Fruit fly (Drosophila melanogaster) whole organism, pupa: ENCODE measurements around the gene Sec71.

Experiments
- CG10348 ChIP-seq: fragments of 200-800 bp; sonication (Bioruptor generic); IDR thresholded peaks from 2 replicates; pipeline ENCODE4 v1.3.6; 2022; ENCODE audit warnings: missing biosample characterization, missing genetic modification characterization
- CG12605 ChIP-seq: fragments of 200-800 bp; sonication (Bioruptor generic); IDR thresholded peaks from 2 replicates; pipeline ENCODE4 v1.3.6; 2022; ENCODE audit warnings: missing biosample characterization, missing genetic modification characterization
- CG13204 ChIP-seq: fragments of 200-800 bp; sonication (Bioruptor generic); optimal IDR thresholded peaks from 2 replicates; lab custom pipeline; 2018; ENCODE audit warnings: missing biosample characterization, mild to moderate bottlenecking, missing genetic modification characterization, moderate library complexity
- CG14655 ChIP-seq: fragments of 200-800 bp; sonication (Bioruptor generic); optimal IDR thresholded peaks from 3 replicates; lab custom pipeline; 2017; ENCODE audit warnings: mild to moderate bottlenecking, missing biosample characterization, missing genetic modification reagents, missing genetic modification characterization
- CG15710 ChIP-seq: fragments of 200-800 bp; sonication (Bioruptor generic); optimal IDR thresholded peaks from 2 replicates; lab custom pipeline; 2018; ENCODE audit warnings: missing biosample characterization, mild to moderate bottlenecking, missing genetic modification characterization, moderate library complexity
- CG17806 ChIP-seq: fragments of 200-800 bp; sonication (Bioruptor generic); optimal IDR thresholded peaks from 2 replicates; lab custom pipeline; 2018; ENCODE audit warnings: missing biosample characterization, mild to moderate bottlenecking, missing genetic modification characterization, moderate library complexity
- CG32121 ChIP-seq: fragments of 200-800 bp; sonication (Bioruptor generic); IDR thresholded peaks from 2 replicates; pipeline ENCODE4 v1.3.6; 2022; ENCODE audit warnings: missing biosample characterization, missing genetic modification characterization
- CG34367 ChIP-seq: fragments of 200-800 bp; sonication (Bioruptor generic); optimal IDR thresholded peaks from 2 replicates; lab custom pipeline; 2018; ENCODE audit warnings: missing biosample characterization, mild to moderate bottlenecking, missing genetic modification characterization
- CG4496 ChIP-seq: fragments of 200-800 bp; sonication (Bioruptor generic); IDR thresholded peaks from 3 replicates; pipeline ENCODE4 v1.3.6; 2022; ENCODE audit warnings: missing biosample characterization, missing genetic modification characterization
- CG8159 ChIP-seq: fragments of 200-800 bp; sonication (Bioruptor generic); optimal IDR thresholded peaks from 3 replicates; lab custom pipeline; 2018; ENCODE audit warnings: missing biosample characterization, mild to moderate bottlenecking, missing genetic modification characterization, moderate library complexity
- CG8301 ChIP-seq: fragments of 200-800 bp; sonication (Bioruptor generic); optimal IDR thresholded peaks from 2 replicates; lab custom pipeline; 2018; ENCODE audit warnings: missing biosample characterization, mild to moderate bottlenecking, missing genetic modification characterization
- CG9948 ChIP-seq: fragments of 200-800 bp; sonication (Bioruptor generic); optimal IDR thresholded peaks from 2 replicates; lab custom pipeline; 2018; ENCODE audit warnings: missing biosample characterization, mild to moderate bottlenecking, missing genetic modification characterization, moderate library complexity
- D1 ChIP-seq: fragments of 200-800 bp; sonication (Bioruptor generic); optimal IDR thresholded peaks from 2 replicates; lab custom pipeline; 2018; ENCODE audit warnings: missing biosample characterization, mild to moderate bottlenecking, missing genetic modification characterization, moderate library complexity
- EcR ChIP-seq: fragments of 200-800 bp; sonication (Bioruptor generic); optimal IDR thresholded peaks from 3 replicates; lab custom pipeline; 2019; ENCODE audit warnings: missing biosample characterization, missing genetic modification characterization, mild to moderate bottlenecking, moderate library complexity, missing genetic modification reagents
- Ets98B ChIP-seq: fragments of 200-800 bp; sonication (Bioruptor generic); IDR thresholded peaks from 2 replicates; pipeline ENCODE4 v1.3.6; 2022; ENCODE audit warnings: missing biosample characterization, missing genetic modification characterization
- Pif1A ChIP-seq: fragments of 200-800 bp; sonication (Bioruptor generic); optimal IDR thresholded peaks from 3 replicates; lab custom pipeline; 2016; ENCODE audit warnings: missing biosample characterization, missing genetic modification characterization
- Pif1B ChIP-seq: fragments of 200-800 bp; sonication (Bioruptor generic); optimal IDR thresholded peaks from 3 replicates; lab custom pipeline; 2016; ENCODE audit warnings: missing biosample characterization, missing genetic modification characterization
- Snoo ChIP-seq: fragments of 200-800 bp; sonication (Bioruptor generic); optimal IDR thresholded peaks from 3 replicates; lab custom pipeline; 2017; ENCODE audit warnings: missing biosample characterization, mild to moderate bottlenecking, missing genetic modification characterization, inconsistent platforms
- fd96Ca ChIP-seq: fragments of 200-800 bp; sonication (Bioruptor generic); IDR thresholded peaks from 3 replicates; pipeline ENCODE4 v1.3.6; 2022; ENCODE audit warnings: missing biosample characterization, missing genetic modification characterization
- gl ChIP-seq: fragments of 200-800 bp; sonication (Bioruptor generic); optimal IDR thresholded peaks from 2 replicates; lab custom pipeline; 2018; ENCODE audit warnings: missing biosample characterization, mild to moderate bottlenecking, missing genetic modification characterization
- rn ChIP-seq: fragments of 200-800 bp; sonication (Bioruptor generic); IDR thresholded peaks from 2 replicates; pipeline ENCODE4 v1.3.6; 2022; ENCODE audit warnings: missing biosample characterization, missing genetic modification characterization

The Sec71 gene

DNA sequence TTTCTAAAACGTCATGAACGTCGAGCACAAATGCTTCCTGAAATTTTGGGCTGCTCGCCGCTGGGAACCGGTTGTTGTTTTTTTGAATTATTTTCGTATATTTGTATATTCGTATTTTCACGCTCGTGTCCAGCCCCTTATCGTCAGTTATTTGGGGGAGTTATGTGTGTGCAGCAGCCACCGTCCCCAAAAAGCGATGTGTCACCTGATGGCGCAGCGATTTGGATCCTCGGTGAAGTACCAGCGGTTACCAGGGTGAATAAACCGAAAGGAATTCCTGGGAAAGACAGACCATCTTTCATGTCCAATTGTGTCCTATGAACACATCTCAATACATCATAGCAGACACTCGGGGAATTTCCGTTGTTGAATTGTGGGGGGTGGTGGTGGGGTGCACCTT is 26.9 kb downstream of the Sec71 start:
- TF ChIP-seq D1 (tag; lab: Kevin White, UChicago) (no peak), CG34367 (tag; lab: Kevin White, UChicago) (no peak), CG8159 (tag; lab: Kevin White, UChicago) (no peak), CG15710 (no peak), CG17806 (tag; lab: Kevin White, UChicago) (no peak), Pif1A (GFP tag; lab: Kevin White, UChicago) (no peak), CG9948 (tag; lab: Kevin White, UChicago) (no peak), CG32121 (GFP tag; lab: Robert Waterston, UW) (no peak), Pif1B (GFP tag; lab: Kevin White, UChicago) (no peak), CG14655 (no peak), fd96Ca (GFP tag; lab: Robert Waterston, UW) (no peak), CG8301 (tag; lab: Kevin White, UChicago) (no peak), Snoo (tag; lab: Kevin White, UChicago) (no peak), rn (GFP tag; lab: Robert Waterston, UW) (no peak), gl (no peak), CG13204 (GFP tag; lab: Kevin White, UChicago) (no peak), CG4496 (no peak)

DNA sequence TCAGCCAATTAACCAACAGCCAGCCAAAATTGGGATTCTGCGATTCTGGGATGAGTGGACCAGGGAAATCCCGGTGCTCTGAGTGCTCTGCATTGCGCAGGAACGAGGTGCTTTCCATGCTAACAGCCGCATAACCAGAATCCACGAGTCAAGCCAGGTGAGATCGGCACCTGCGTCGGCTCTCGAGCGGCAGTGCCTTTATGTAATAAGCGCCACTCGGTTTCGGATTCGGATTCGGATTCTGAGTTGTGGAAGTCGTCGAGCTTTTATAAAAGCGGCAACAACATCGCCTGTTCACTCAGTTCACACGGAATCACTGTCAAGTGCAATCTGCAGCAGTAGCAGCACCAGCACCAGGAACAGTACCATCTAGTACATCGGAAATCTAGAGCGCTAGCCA is 27.6 kb downstream of the Sec71 start, which contains the start of gene b:
b (plus strand) TSS at position 301 of the 400 bp plus-strand sequence.
- no peak for TF ChIP-seq CG9948 (tag; lab: Kevin White, UChicago)
- TF ChIP-seq CG17806 (tag; lab: Kevin White, UChicago), result no peak

DNA sequence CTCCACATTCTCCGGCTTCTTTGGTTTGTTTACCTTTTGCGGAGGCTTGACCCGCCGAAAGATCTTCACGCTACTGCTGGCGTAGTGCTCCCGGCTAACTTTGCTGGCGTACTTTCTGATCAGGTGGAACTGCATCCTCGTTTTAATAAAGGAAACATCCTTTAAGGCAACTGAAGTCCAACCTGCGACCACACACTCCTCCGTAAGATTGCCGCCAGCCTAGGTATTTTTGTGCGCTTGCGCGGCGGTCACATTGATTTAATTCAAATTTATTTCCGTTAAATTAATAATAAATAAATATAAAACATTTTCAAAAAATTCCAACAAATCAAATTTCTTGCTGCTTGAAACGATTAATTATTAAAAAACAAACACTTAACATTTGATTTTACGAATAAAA is 34.2 kb downstream of the Sec71 start, which contains the start of gene PolG1:
PolG1 (minus strand) TSS at position 216 of the 400 bp plus-strand sequence.
- TF ChIP-seq CG8159 (tag; lab: Kevin White, UChicago), result no peak
- TF ChIP-seq CG15710, result no peak
- TF ChIP-seq rn (GFP tag; lab: Robert Waterston, UW), result no peak
- no peak for TF ChIP-seq CG10348 (GFP tag; lab: Robert Waterston, UW)
- TF ChIP-seq Pif1A (GFP tag; lab: Kevin White, UChicago), result no peak

DNA sequence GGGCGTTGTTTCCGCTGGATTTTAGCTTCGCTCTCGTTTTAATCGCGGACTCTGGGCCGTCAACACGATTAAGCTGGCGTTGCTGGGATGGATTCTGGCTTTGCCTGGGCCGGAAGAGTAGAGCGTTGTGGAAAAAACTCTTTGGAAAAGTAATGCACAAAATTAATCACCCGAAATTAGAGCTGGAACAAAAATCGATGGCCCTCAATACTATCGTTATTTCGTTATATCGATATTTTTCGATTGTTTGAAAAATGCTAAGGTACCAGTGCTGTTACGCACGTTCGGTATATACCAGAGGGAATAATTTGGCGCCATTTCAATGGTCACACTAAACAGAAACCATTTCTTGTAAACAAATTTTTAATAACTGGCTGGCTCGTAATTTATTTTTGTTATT is 36.2 kb downstream of the Sec71 start, which contains the start of the genes Arpc1 and Orc5:
Arpc1 (minus strand) TSS at position 202 of the 400 bp plus-strand sequence.
Orc5 (plus strand) TSS at position 298 of the 400 bp plus-strand sequence.
- no peak for TF ChIP-seq Ets98B (GFP tag; lab: Robert Waterston, UW)
- no peak for TF ChIP-seq CG34367 (tag; lab: Kevin White, UChicago)
- no peak for TF ChIP-seq CG8159 (tag; lab: Kevin White, UChicago)
- TF ChIP-seq CG8301 (tag; lab: Kevin White, UChicago), result no peak
- no peak for TF ChIP-seq CG32121 (GFP tag; lab: Robert Waterston, UW)
- TF ChIP-seq D1 (tag; lab: Kevin White, UChicago), result no peak
- no peak for TF ChIP-seq Pif1B (GFP tag; lab: Kevin White, UChicago)

DNA sequence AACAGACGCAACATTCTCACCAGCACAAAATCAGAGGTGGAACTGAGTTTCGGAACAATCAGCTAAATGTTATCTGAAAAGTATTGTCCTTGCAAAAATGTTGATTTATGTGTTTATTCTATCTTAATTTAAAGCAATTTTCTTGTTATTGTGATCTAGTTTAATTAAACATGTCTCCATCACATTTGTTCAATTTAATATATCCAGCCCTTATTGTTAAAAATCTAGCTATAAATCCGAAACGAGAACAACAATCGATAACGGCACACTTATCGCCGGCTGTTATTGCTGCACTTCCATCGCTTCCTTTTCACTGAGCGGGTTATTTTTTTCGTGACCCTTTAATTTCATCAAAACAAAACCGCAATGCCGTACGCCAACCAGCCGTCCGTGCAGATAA is 39.7 kb downstream of the Sec71 start, which contains the start of the genes GatC, PolG2 and Polr2C:
GatC (minus strand) TSS at position 48 of the 400 bp plus-strand sequence.
PolG2 (minus strand) TSS at position 48 of the 400 bp plus-strand sequence.
Polr2C (plus strand) TSS at position 280 of the 400 bp plus-strand sequence.
- TF ChIP-seq EcR (GFP tag; lab: Kevin White, UChicago) (no peak), CG15710 (peak; percentile 2), CG8301 (tag; lab: Kevin White, UChicago) (no peak)

DNA sequence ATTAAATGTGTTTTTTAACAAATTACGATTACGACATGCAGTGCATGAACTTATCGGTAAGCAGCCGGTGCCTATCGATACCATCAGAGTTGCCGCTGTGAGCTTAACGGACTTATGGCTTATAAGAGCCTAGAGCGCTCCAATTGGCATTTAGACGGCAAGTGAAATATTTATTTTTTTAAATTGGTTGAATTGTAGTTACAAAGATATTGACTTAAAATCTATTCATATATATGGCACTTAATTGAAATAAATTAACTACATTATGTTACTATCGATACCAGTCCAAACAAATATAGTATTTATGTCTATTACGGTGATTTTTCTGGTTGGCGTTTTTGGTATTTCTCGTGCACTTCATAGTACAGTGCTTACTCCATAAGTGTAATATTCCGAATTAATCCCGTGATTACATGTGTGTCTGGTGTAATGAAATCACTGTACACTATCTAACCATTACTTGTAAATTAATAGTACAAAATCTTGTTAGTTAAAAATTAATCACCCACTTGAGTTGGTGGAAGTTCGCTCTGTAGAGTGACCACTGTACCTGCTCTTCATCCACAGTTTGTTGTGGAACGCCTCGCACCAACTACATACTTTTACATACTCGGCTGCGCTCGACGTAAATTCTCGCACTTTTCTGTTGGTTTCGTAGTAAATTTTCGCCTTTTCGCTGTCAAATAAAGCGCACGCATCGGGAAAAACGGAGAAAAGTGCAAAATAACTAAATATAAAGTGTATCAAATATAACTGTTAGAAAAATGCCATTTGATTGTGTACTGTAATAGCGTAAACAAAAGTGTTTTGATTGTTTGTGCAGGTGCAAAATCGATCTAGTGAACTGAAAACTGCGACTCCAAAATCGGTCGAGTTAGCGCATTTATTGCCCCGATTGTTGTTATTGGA is 41.9 kb downstream of the Sec71 start, which contains the start of the genes mRpS23 and CenG1A:
mRpS23 (minus strand) TSS at position 71 of the 909 bp plus-strand sequence.
CenG1A (plus strand) TSS at position 563 of the 909 bp plus-strand sequence.
- peak; percentile 100 for TF ChIP-seq CG9948 (tag; lab: Kevin White, UChicago)
- peak; percentile 100 for TF ChIP-seq CG34367 (tag; lab: Kevin White, UChicago)
- peak; percentile 100 for TF ChIP-seq CG14655
- TF ChIP-seq Pif1B (GFP tag; lab: Kevin White, UChicago), result peak; percentile 100
- TF ChIP-seq Pif1A (GFP tag; lab: Kevin White, UChicago), result peak; percentile 100
- TF ChIP-seq CG32121 (GFP tag; lab: Robert Waterston, UW), result peak; percentile 100
- no peak for TF ChIP-seq D1 (tag; lab: Kevin White, UChicago)
- peak; percentile 100 for TF ChIP-seq rn (GFP tag; lab: Robert Waterston, UW)
- peak; percentile 100 for TF ChIP-seq fd96Ca (GFP tag; lab: Robert Waterston, UW)
- peak; percentile 100 for TF ChIP-seq CG4496
- peak; percentile 99 for TF ChIP-seq CG10348 (GFP tag; lab: Robert Waterston, UW)
- TF ChIP-seq Ets98B (GFP tag; lab: Robert Waterston, UW), result peak; percentile 100
- TF ChIP-seq CG8159 (tag; lab: Kevin White, UChicago), result peak; percentile 100
- peak; percentile 100 for TF ChIP-seq CG12605 (GFP tag; lab: Robert Waterston, UW)
- TF ChIP-seq CG8301 (tag; lab: Kevin White, UChicago), result peak; percentile 100
- TF ChIP-seq gl, result peak; percentile 100
- TF ChIP-seq EcR (GFP tag; lab: Kevin White, UChicago), result peak; percentile 67
- peak; percentile 100 for TF ChIP-seq Snoo (tag; lab: Kevin White, UChicago)
- peak; percentile 100 for TF ChIP-seq CG17806 (tag; lab: Kevin White, UChicago)
- TF ChIP-seq CG15710, result peak; percentile 100
- TF ChIP-seq CG13204 (GFP tag; lab: Kevin White, UChicago), result no peak
